Fruit fly (Drosophila melanogaster) S2 (cell line): ENCODE data around the gene CG12259.

ENCODE experiments used
- CG8478 ChIP-seq: fragments of >200 bp; optimal IDR thresholded peaks from 2 replicates; lab custom pipeline; 2018
- CTCF ChIP-seq, 2 experiments: fragments of >200 bp; optimal IDR thresholded peaks; 2 replicates each; lab custom pipeline; 2018

dm6 chr3R:27928984-27929924 is 8.4 kb upstream of the CG12259 start:
- TF ChIP-seq CTCF (optimal IDR thresholded peaks at IDR 0.05; lab: Kevin White, UChicago) = no peak
- TF ChIP-seq CG8478 (lab: Kevin White, UChicago) = no peak
